Fruit fly (Drosophila melanogaster) whole organism, pupa: ENCODE data around the gene CG31104.

Source experiments
- CG10348 ChIP-seq: fragments of 200-800 bp; sonication (Bioruptor generic); IDR thresholded peaks from 2 replicates; pipeline ENCODE4 v1.3.6; 2022; ENCODE audit warnings: missing biosample characterization, missing genetic modification characterization
- CG12605 ChIP-seq: fragments of 200-800 bp; sonication (Bioruptor generic); IDR thresholded peaks from 2 replicates; pipeline ENCODE4 v1.3.6; 2022; ENCODE audit warnings: missing biosample characterization, missing genetic modification characterization
- CG13204 ChIP-seq: fragments of 200-800 bp; sonication (Bioruptor generic); optimal IDR thresholded peaks from 2 replicates; lab custom pipeline; 2018; ENCODE audit warnings: missing biosample characterization, mild to moderate bottlenecking, missing genetic modification characterization, moderate library complexity
- CG14655 ChIP-seq: fragments of 200-800 bp; sonication (Bioruptor generic); optimal IDR thresholded peaks from 3 replicates; lab custom pipeline; 2017; ENCODE audit warnings: mild to moderate bottlenecking, missing biosample characterization, missing genetic modification reagents, missing genetic modification characterization
- CG15710 ChIP-seq: fragments of 200-800 bp; sonication (Bioruptor generic); optimal IDR thresholded peaks from 2 replicates; lab custom pipeline; 2018; ENCODE audit warnings: missing biosample characterization, mild to moderate bottlenecking, missing genetic modification characterization, moderate library complexity
- CG17806 ChIP-seq: fragments of 200-800 bp; sonication (Bioruptor generic); optimal IDR thresholded peaks from 2 replicates; lab custom pipeline; 2018; ENCODE audit warnings: missing biosample characterization, mild to moderate bottlenecking, missing genetic modification characterization, moderate library complexity
- CG32121 ChIP-seq: fragments of 200-800 bp; sonication (Bioruptor generic); IDR thresholded peaks from 2 replicates; pipeline ENCODE4 v1.3.6; 2022; ENCODE audit warnings: missing biosample characterization, missing genetic modification characterization
- CG34367 ChIP-seq: fragments of 200-800 bp; sonication (Bioruptor generic); optimal IDR thresholded peaks from 2 replicates; lab custom pipeline; 2018; ENCODE audit warnings: missing biosample characterization, mild to moderate bottlenecking, missing genetic modification characterization
- CG4496 ChIP-seq: fragments of 200-800 bp; sonication (Bioruptor generic); IDR thresholded peaks from 3 replicates; pipeline ENCODE4 v1.3.6; 2022; ENCODE audit warnings: missing biosample characterization, missing genetic modification characterization
- CG8159 ChIP-seq: fragments of 200-800 bp; sonication (Bioruptor generic); optimal IDR thresholded peaks from 3 replicates; lab custom pipeline; 2018; ENCODE audit warnings: missing biosample characterization, mild to moderate bottlenecking, missing genetic modification characterization, moderate library complexity
- CG8301 ChIP-seq: fragments of 200-800 bp; sonication (Bioruptor generic); optimal IDR thresholded peaks from 2 replicates; lab custom pipeline; 2018; ENCODE audit warnings: missing biosample characterization, mild to moderate bottlenecking, missing genetic modification characterization
- CG9948 ChIP-seq: fragments of 200-800 bp; sonication (Bioruptor generic); optimal IDR thresholded peaks from 2 replicates; lab custom pipeline; 2018; ENCODE audit warnings: missing biosample characterization, mild to moderate bottlenecking, missing genetic modification characterization, moderate library complexity
- D1 ChIP-seq: fragments of 200-800 bp; sonication (Bioruptor generic); optimal IDR thresholded peaks from 2 replicates; lab custom pipeline; 2018; ENCODE audit warnings: missing biosample characterization, mild to moderate bottlenecking, missing genetic modification characterization, moderate library complexity
- EcR ChIP-seq: fragments of 200-800 bp; sonication (Bioruptor generic); optimal IDR thresholded peaks from 3 replicates; lab custom pipeline; 2019; ENCODE audit warnings: missing biosample characterization, missing genetic modification characterization, mild to moderate bottlenecking, moderate library complexity, missing genetic modification reagents
- Ets98B ChIP-seq: fragments of 200-800 bp; sonication (Bioruptor generic); IDR thresholded peaks from 2 replicates; pipeline ENCODE4 v1.3.6; 2022; ENCODE audit warnings: missing biosample characterization, missing genetic modification characterization
- Pif1A ChIP-seq: fragments of 200-800 bp; sonication (Bioruptor generic); optimal IDR thresholded peaks from 3 replicates; lab custom pipeline; 2016; ENCODE audit warnings: missing biosample characterization, missing genetic modification characterization
- Pif1B ChIP-seq: fragments of 200-800 bp; sonication (Bioruptor generic); optimal IDR thresholded peaks from 3 replicates; lab custom pipeline; 2016; ENCODE audit warnings: missing biosample characterization, missing genetic modification characterization
- Snoo ChIP-seq: fragments of 200-800 bp; sonication (Bioruptor generic); optimal IDR thresholded peaks from 3 replicates; lab custom pipeline; 2017; ENCODE audit warnings: missing biosample characterization, mild to moderate bottlenecking, missing genetic modification characterization, inconsistent platforms
- fd96Ca ChIP-seq: fragments of 200-800 bp; sonication (Bioruptor generic); IDR thresholded peaks from 3 replicates; pipeline ENCODE4 v1.3.6; 2022; ENCODE audit warnings: missing biosample characterization, missing genetic modification characterization
- gl ChIP-seq: fragments of 200-800 bp; sonication (Bioruptor generic); optimal IDR thresholded peaks from 2 replicates; lab custom pipeline; 2018; ENCODE audit warnings: missing biosample characterization, mild to moderate bottlenecking, missing genetic modification characterization
- rn ChIP-seq: fragments of 200-800 bp; sonication (Bioruptor generic); IDR thresholded peaks from 2 replicates; pipeline ENCODE4 v1.3.6; 2022; ENCODE audit warnings: missing biosample characterization, missing genetic modification characterization

CG31104 gene

DNA sequence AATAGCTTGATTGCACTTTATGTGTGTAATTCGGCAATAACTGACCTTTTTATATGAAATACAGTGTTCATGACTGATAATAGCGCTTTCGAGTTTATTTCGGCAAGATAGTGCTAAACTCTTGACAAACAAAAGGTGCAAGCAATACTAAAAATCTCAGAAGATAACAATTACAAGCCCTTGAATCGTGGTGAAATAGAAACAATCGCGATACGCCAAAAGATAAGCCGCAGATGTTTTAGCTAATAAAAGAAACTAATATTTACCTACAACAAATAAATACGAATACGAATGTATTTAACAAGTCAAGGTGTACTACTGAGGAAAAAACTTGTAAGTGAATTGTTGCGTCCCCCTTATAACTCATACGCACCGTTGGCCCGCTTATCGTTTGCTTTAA is 10.0 kb upstream of the CG31104 start:
- TF ChIP-seq fd96Ca (no peak), CG4496 (GFP tag; lab: Robert Waterston, UW) (no peak), CG13204 (no peak), D1 (no peak), Pif1A (GFP tag; lab: Kevin White, UChicago) (no peak), CG34367 (tag; lab: Kevin White, UChicago) (no peak), rn (GFP tag; lab: Robert Waterston, UW) (no peak), CG10348 (GFP tag; lab: Robert Waterston, UW) (no peak), CG8159 (no peak), Pif1B (GFP tag; lab: Kevin White, UChicago) (no peak), Ets98B (GFP tag; lab: Robert Waterston, UW) (no peak), CG15710 (tag; lab: Kevin White, UChicago) (no peak), Snoo (no peak), CG32121 (GFP tag; lab: Robert Waterston, UW) (no peak), gl (tag; lab: Kevin White, UChicago) (no peak), CG8301 (tag; lab: Kevin White, UChicago) (no peak), EcR (GFP tag; lab: Kevin White, UChicago) (no peak)

DNA sequence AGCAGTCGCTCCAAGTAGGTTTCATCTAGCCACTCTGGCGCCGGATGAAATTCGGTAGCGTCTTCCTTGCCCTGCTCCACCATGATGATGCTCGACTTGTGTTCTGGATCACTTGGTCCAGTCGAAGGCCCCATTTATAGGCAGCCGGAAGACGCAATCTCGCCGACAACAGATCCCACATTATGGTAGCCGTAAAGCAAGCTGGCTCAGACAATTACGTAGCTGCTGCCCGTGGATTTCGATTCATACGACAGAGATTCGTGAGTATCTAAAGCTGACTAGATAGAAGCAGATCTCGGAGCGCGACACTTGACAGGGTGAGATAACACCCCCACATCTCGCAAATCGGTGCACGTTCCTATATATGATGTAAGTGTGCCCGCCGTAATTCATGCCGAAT is 8.2 kb upstream of the CG31104 start, which contains the start of gene CG10513:
CG10513 (minus strand) TSS at position 101 of the 400 bp plus-strand sequence.
- no peak for TF ChIP-seq CG10348 (GFP tag; lab: Robert Waterston, UW)

DNA sequence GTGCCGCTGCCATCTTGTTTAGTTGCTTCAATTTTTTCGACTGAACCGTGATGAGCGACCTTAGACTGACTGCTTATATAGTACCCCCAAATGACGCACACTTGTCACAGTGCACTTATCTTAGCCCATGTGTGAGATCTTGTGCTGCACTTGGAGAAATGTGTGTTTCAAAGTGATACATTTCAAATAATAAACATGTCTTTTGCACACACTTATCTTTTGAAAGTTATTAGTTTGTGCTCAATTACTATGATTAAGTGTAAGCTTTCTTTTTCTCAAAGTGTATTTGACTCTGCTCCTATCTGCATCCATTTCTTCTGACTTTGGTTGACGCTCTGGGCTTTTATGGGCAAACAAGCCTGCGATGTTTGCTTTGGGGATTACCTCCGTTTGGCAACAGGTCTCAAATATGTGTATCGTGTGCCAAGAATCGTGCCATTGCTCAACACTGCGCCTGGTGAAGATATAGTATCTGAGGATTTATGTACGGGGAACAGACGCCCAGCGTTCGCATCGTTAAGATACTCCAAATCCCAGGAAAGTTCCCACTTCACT is 5.4 kb upstream of the CG31104 start, which contains the start of gene CG10514:
CG10514 (minus strand) TSS at position 51 of the 555 bp plus-strand sequence.
- TF ChIP-seq CG12605 = no peak
- peak; percentile 6 for TF ChIP-seq Pif1A (GFP tag; lab: Kevin White, UChicago)

DNA sequence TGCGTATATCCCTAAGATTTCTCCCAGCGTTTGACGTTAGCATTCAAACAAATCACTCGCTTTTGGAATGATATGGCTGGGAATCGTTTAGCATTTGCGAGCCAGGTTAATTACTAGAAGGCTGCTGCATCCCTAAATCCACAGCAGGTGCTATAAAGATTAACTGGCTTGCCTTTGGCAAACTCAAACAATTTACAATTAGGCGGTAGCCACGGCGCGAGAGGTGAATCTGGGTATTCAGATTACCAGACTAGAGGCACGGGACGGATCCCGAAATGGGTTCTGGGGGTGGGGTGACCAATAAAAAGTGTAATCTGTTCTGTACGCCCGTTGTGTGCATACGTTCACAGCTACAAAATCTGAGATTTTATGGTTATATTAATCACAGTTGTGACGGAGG is 4.1 kb upstream of the CG31104 start, which contains the start of gene CG11892:
CG11892 (plus strand) TSS at position 384 of the 400 bp plus-strand sequence.
- TF ChIP-seq CG4496 (GFP tag; lab: Robert Waterston, UW) (no peak), gl (tag; lab: Kevin White, UChicago) (no peak), CG32121 (GFP tag; lab: Robert Waterston, UW) (no peak), CG17806 (tag; lab: Kevin White, UChicago) (no peak), CG34367 (tag; lab: Kevin White, UChicago) (no peak), CG13204 (no peak), Ets98B (GFP tag; lab: Robert Waterston, UW) (no peak)

DNA sequence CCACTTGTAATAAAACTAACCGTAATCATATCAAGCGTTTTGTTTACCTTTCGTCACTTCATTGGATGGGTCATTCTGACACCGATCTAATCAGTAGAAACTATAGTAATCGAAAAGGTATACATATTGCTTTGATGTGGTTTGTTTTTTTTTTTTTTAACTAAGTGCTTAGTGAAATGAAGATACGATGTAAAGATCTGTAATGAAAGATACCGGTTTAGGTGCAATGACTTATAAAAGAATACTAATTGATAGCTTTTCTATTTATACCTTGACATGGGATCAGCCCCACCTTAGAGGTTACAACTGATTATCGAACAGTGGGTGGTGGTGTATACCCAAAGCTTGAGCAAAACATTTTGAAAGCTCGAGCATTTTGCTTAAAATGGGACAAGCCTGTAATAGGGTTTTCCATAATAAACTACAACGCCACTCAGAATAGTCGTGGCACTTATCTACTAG is 2.0 kb upstream of the CG31104 start, which contains the start of gene CG31300:
CG31300 (plus strand) TSS at position 412 of the 462 bp plus-strand sequence.
- no peak for TF ChIP-seq Snoo
- TF ChIP-seq gl (tag; lab: Kevin White, UChicago) = no peak
- TF ChIP-seq CG10348 (GFP tag; lab: Robert Waterston, UW) = no peak
- TF ChIP-seq CG12605 = no peak
- no peak for TF ChIP-seq D1
- no peak for TF ChIP-seq fd96Ca
- no peak for TF ChIP-seq CG17806 (tag; lab: Kevin White, UChicago)
- TF ChIP-seq CG9948 (tag; lab: Kevin White, UChicago) = no peak
- TF ChIP-seq Pif1B (GFP tag; lab: Kevin White, UChicago) = no peak
- no peak for TF ChIP-seq CG14655 (GFP tag; lab: Kevin White, UChicago)
- no peak for TF ChIP-seq Ets98B (GFP tag; lab: Robert Waterston, UW)
- TF ChIP-seq rn (GFP tag; lab: Robert Waterston, UW) = no peak
- TF ChIP-seq CG15710 (tag; lab: Kevin White, UChicago) = no peak
- no peak for TF ChIP-seq EcR (GFP tag; lab: Kevin White, UChicago)
- TF ChIP-seq Pif1A (GFP tag; lab: Kevin White, UChicago) = no peak
- no peak for TF ChIP-seq CG8159
- no peak for TF ChIP-seq CG13204
- no peak for TF ChIP-seq CG32121 (GFP tag; lab: Robert Waterston, UW)
- no peak for TF ChIP-seq CG34367 (tag; lab: Kevin White, UChicago)
- TF ChIP-seq, all 21 proteins: peak for 0

DNA sequence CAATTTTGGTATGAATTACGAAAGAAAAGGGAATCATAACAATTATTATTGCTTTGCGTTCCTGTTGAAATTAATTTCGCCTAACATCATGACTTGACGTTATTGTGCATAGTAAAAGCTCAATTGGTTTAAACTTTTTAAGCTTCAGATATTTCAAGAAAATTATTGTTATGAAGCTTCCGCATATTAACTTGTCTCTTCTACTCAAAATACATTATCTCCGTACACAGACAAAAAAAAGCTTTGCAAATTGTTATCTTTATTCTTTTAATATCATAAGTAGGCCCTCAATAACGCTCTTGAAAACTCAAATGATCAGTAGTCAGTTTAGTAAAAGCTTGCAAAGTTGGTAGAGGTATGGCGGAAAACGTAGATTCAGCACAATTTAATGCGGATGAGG is 1.9 kb downstream of the CG31104 start, which contains the start of gene CG13658:
CG13658 (plus strand) TSS at position 347 of the 400 bp plus-strand sequence.
- TF ChIP-seq CG34367 (tag; lab: Kevin White, UChicago) = no peak
- TF ChIP-seq CG10348 (GFP tag; lab: Robert Waterston, UW) = no peak

DNA sequence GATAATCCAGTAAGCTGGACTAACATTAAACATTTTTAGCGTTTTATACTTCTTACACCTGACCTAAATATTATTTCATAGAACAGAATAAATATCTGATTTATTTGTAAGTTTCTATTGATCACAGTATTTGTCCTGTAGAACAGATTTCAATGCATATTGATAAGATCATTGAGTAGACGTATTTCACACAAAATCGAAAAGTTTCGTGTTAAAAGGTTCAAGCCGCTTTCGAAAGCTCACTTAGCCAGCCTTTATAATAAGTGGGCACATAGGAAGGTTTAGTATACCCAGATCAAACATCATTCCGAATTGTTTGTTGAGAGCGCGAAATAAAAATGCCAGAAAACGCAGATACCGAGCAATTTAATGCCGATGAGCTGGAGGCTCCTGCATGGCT is 4.3 kb downstream of the CG31104 start, which contains the start of gene CG11893:
CG11893 (plus strand) TSS at position 301 of the 400 bp plus-strand sequence.
- TF ChIP-seq CG34367 (tag; lab: Kevin White, UChicago) = no peak
- no peak for TF ChIP-seq CG9948 (tag; lab: Kevin White, UChicago)
- no peak for TF ChIP-seq rn (GFP tag; lab: Robert Waterston, UW)
- no peak for TF ChIP-seq CG15710 (tag; lab: Kevin White, UChicago)
- no peak for TF ChIP-seq CG8159
- TF ChIP-seq, all 21 proteins: peak for 0
